Fruit fly (Drosophila melanogaster) whole organism, embryonic: ENCODE measurements around the gene CG31633.
A peak's percentile ranks its signal among the peaks of the same experiment; 100 is the strongest.

ENCODE experiments used
- B-H1 ChIP-seq: fragments of 200-800 bp; sonication (Bioruptor generic); IDR thresholded peaks from 3 replicates; pipeline ENCODE4 v1.3.6; 2022; ENCODE audit warnings: missing biosample characterization, missing genetic modification characterization
- CG10274 ChIP-seq: fragments of 200-800 bp; sonication (Bioruptor generic); optimal IDR thresholded peaks from 3 replicates; lab custom pipeline; 2017; ENCODE audit warnings: missing biosample characterization, mild to moderate bottlenecking, missing genetic modification characterization
- CG10959 ChIP-seq: fragments of 200-800 bp; sonication (Bioruptor generic); IDR thresholded peaks from 2 replicates; pipeline ENCODE4 v1.3.6; 2022; ENCODE audit warnings: missing biosample characterization, missing genetic modification characterization
- CG10979 ChIP-seq: fragments of 200-800 bp; sonication (Bioruptor generic); optimal IDR thresholded peaks from 2 replicates; lab custom pipeline; 2018; ENCODE audit warnings: missing biosample characterization, mild to moderate bottlenecking, missing genetic modification characterization, moderate library complexity
- CG11093 ChIP-seq: fragments of 200-800 bp; sonication (Bioruptor generic); IDR thresholded peaks from 3 replicates; pipeline ENCODE4 v1.3.6; 2022; ENCODE audit warnings: missing biosample characterization, missing genetic modification characterization
- CG13775 ChIP-seq: fragments of 200-800 bp; sonication (Bioruptor generic); optimal IDR thresholded peaks from 3 replicates; lab custom pipeline; 2017; ENCODE audit warnings: missing biosample characterization, mild to moderate bottlenecking, missing genetic modification characterization
- CG16815 ChIP-seq: fragments of 200-800 bp; sonication (Bioruptor generic); optimal IDR thresholded peaks from 3 replicates; lab custom pipeline; 2017; ENCODE audit warnings: missing biosample characterization, mild to moderate bottlenecking, missing genetic modification characterization
- CG17361 ChIP-seq: fragments of 200-800 bp; sonication (Bioruptor generic); IDR thresholded peaks from 3 replicates; pipeline ENCODE4 v1.3.6; 2022; ENCODE audit warnings: missing biosample characterization, missing genetic modification characterization
- CG18476 ChIP-seq: fragments of 200-800 bp; sonication (Bioruptor generic); optimal IDR thresholded peaks from 2 replicates; lab custom pipeline; 2016; ENCODE audit warnings: missing biosample characterization, mild to moderate bottlenecking, missing genetic modification characterization
- CG34224 ChIP-seq: fragments of 200-800 bp; sonication (Bioruptor generic); IDR thresholded peaks from 3 replicates; pipeline ENCODE4 v1.3.6; 2022; ENCODE audit warnings: missing biosample characterization, missing genetic modification characterization; ENCODE audit not compliant: partially characterized antibody
- CG43689 ChIP-seq: fragments of 200-800 bp; sonication (Bioruptor generic); IDR thresholded peaks from 2 replicates; pipeline ENCODE4 v1.3.6; 2022; ENCODE audit warnings: missing biosample characterization, missing genetic modification characterization
- CG5953 ChIP-seq: fragments of 200-800 bp; sonication (Bioruptor generic); IDR thresholded peaks from 2 replicates; pipeline ENCODE4 v1.3.6; 2022; ENCODE audit warnings: missing biosample characterization, missing genetic modification characterization
- CG6254 ChIP-seq: fragments of 200-800 bp; sonication (Bioruptor generic); optimal IDR thresholded peaks from 3 replicates; lab custom pipeline; 2017; ENCODE audit warnings: mild to moderate bottlenecking, missing biosample characterization, missing genetic modification reagents, missing genetic modification characterization
- CG6854 ChIP-seq: fragments of 200-800 bp; sonication (Bioruptor generic); optimal IDR thresholded peaks from 3 replicates; lab custom pipeline; 2017; ENCODE audit warnings: missing biosample characterization, mild to moderate bottlenecking, missing genetic modification characterization
- CG7271 ChIP-seq: fragments of 200-800 bp; sonication (Bioruptor generic); optimal IDR thresholded peaks from 2 replicates; lab custom pipeline; 2018; ENCODE audit warnings: missing biosample characterization, mild to moderate bottlenecking, missing genetic modification characterization, moderate library complexity
- CG7928 ChIP-seq: fragments of 200-800 bp; sonication (Bioruptor generic); optimal IDR thresholded peaks from 2 replicates; lab custom pipeline; 2017; ENCODE audit warnings: missing biosample characterization, mild to moderate bottlenecking, missing genetic modification characterization
- CG9609 ChIP-seq: fragments of 200-800 bp; sonication (Bioruptor generic); optimal IDR thresholded peaks from 3 replicates; lab custom pipeline; 2016; ENCODE audit warnings: missing biosample characterization, missing genetic modification characterization
- CG9817 ChIP-seq: fragments of 200-800 bp; sonication (Bioruptor generic); optimal IDR thresholded peaks from 2 replicates; lab custom pipeline; 2018; ENCODE audit warnings: missing biosample characterization, mild to moderate bottlenecking, missing genetic modification characterization, moderate library complexity
- Dek ChIP-seq: fragments of 200-800 bp; sonication (Bioruptor generic); optimal IDR thresholded peaks from 3 replicates; lab custom pipeline; 2019; ENCODE audit warnings: missing biosample characterization, mild to moderate bottlenecking, missing genetic modification characterization, moderate library complexity
- E2f2 ChIP-seq: fragments of 200-800 bp; sonication (Bioruptor generic); IDR thresholded peaks from 2 replicates; pipeline ENCODE4 v1.3.6; 2022; ENCODE audit warnings: missing biosample characterization, missing genetic modification characterization
- Eip74EF ChIP-seq, 2 experiments: fragments of 200-800 bp in 1 of 2; fragments of >200 bp in 1 of 2; sonication (Bioruptor generic) in 1 of 2; optimal IDR thresholded peaks; 2 replicates each; lab custom pipeline; 2017 to 2019; ENCODE audit warnings: missing biosample characterization in 2 of 2, missing genetic modification characterization in 2 of 2, mild to moderate bottlenecking in 1 of 2, moderate library complexity in 1 of 2
- Ets97D ChIP-seq: fragments of 200-800 bp; sonication (Bioruptor generic); optimal IDR thresholded peaks from 3 replicates; lab custom pipeline; 2016; ENCODE audit warnings: missing biosample characterization, missing genetic modification characterization
- H15 ChIP-seq: fragments of 200-800 bp; sonication (Bioruptor generic); IDR thresholded peaks from 3 replicates; pipeline ENCODE4 v1.3.6; 2022; ENCODE audit warnings: missing biosample characterization, missing genetic modification characterization
- H2.0 ChIP-seq: fragments of 200-800 bp; sonication (Bioruptor generic); IDR thresholded peaks from 2 replicates; pipeline ENCODE4 v1.3.6; 2022; ENCODE audit warnings: missing biosample characterization, missing genetic modification characterization
- Hey ChIP-seq: fragments of 200-800 bp; sonication (Bioruptor generic); optimal IDR thresholded peaks from 3 replicates; lab custom pipeline; 2018; ENCODE audit warnings: missing biosample characterization, mild to moderate bottlenecking, missing genetic modification characterization
- Hmr ChIP-seq: fragments of 200-800 bp; sonication (Bioruptor generic); optimal IDR thresholded peaks from 3 replicates; lab custom pipeline; 2017; ENCODE audit warnings: mild to moderate bottlenecking, missing biosample characterization, missing genetic modification reagents, missing genetic modification characterization
- Jarid2 ChIP-seq: fragments of 200-800 bp; sonication (Bioruptor generic); optimal IDR thresholded peaks from 3 replicates; lab custom pipeline; 2017; ENCODE audit warnings: mild to moderate bottlenecking, missing biosample characterization, missing genetic modification reagents, missing genetic modification characterization
- Mes4 ChIP-seq: fragments of 200-800 bp; sonication (Bioruptor generic); optimal IDR thresholded peaks from 2 replicates; lab custom pipeline; 2016; ENCODE audit warnings: missing biosample characterization, missing genetic modification characterization
- Opbp ChIP-seq: fragments of 200-800 bp; sonication (Bioruptor generic); IDR thresholded peaks from 3 replicates; pipeline ENCODE4 v1.3.6; 2022; ENCODE audit warnings: missing biosample characterization, missing genetic modification characterization; ENCODE audit not compliant: partially characterized antibody
- Sox100B ChIP-seq: fragments of 200-800 bp; sonication (Bioruptor generic); optimal IDR thresholded peaks from 3 replicates; lab custom pipeline; 2018; ENCODE audit warnings: missing biosample characterization, mild to moderate bottlenecking, missing genetic modification characterization
- Taf1 ChIP-seq: fragments of 200-800 bp; sonication (Bioruptor generic); IDR thresholded peaks from 2 replicates; pipeline ENCODE4 v1.3.6; 2022; ENCODE audit warnings: missing biosample characterization, missing genetic modification characterization
- ac ChIP-seq: fragments of 200-800 bp; sonication (Bioruptor generic); optimal IDR thresholded peaks from 3 replicates; lab custom pipeline; 2017; ENCODE audit warnings: missing biosample characterization, mild to moderate bottlenecking, missing genetic modification characterization
- ash1 ChIP-seq: fragments of 200-800 bp; sonication (Bioruptor generic); optimal IDR thresholded peaks from 2 replicates; lab custom pipeline; 2018; ENCODE audit warnings: missing biosample characterization, mild to moderate bottlenecking, missing genetic modification characterization
- ems ChIP-seq: fragments of 200-800 bp; sonication (Bioruptor generic); optimal IDR thresholded peaks from 3 replicates; lab custom pipeline; 2016; ENCODE audit warnings: missing biosample characterization, missing genetic modification characterization
- gem ChIP-seq: fragments of 200-800 bp; sonication (Bioruptor generic); optimal IDR thresholded peaks from 2 replicates; lab custom pipeline; 2019; ENCODE audit warnings: missing biosample characterization, mild to moderate bottlenecking, missing genetic modification characterization, moderate library complexity
- hb ChIP-seq: fragments of 200-800 bp; sonication (Bioruptor generic); IDR thresholded peaks from 3 replicates; pipeline ENCODE4 v1.3.6; 2022; ENCODE audit warnings: missing biosample characterization, missing genetic modification characterization; ENCODE audit not compliant: partially characterized antibody
- jigr1 ChIP-seq: fragments of 200-800 bp; sonication (Bioruptor generic); IDR thresholded peaks from 3 replicates; pipeline ENCODE4 v1.3.6; 2022; ENCODE audit warnings: missing biosample characterization, missing genetic modification characterization
- lbe ChIP-seq: fragments of 200-800 bp; sonication (Bioruptor generic); optimal IDR thresholded peaks from 2 replicates; lab custom pipeline; 2016; ENCODE audit warnings: missing biosample characterization, mild to moderate bottlenecking, missing genetic modification characterization
- mirr ChIP-seq: fragments of 200-800 bp; sonication (Bioruptor generic); optimal IDR thresholded peaks from 3 replicates; lab custom pipeline; 2018; ENCODE audit warnings: missing biosample characterization, mild to moderate bottlenecking, missing genetic modification characterization
- pan ChIP-seq, 4 experiments: fragments of >200 bp in 3 of 4; fragments of 200-800 bp in 1 of 4; sonication (Bioruptor generic) in 1 of 4; optimal IDR thresholded peaks in 3 of 4; IDR thresholded peaks in 1 of 4; 2 replicates each; pipeline versions ENCODE4 v1.3.6 to Lab custom; 2017 to 2022; ENCODE audit warnings: missing biosample characterization in 2 of 4, missing genetic modification characterization in 2 of 4, mixed read lengths in 1 of 4
- pb ChIP-seq: fragments of 200-800 bp; sonication (Bioruptor generic); optimal IDR thresholded peaks from 3 replicates; lab custom pipeline; 2016; ENCODE audit warnings: missing biosample characterization, missing genetic modification characterization
- sd ChIP-seq: fragments of 200-800 bp; sonication (Bioruptor generic); optimal IDR thresholded peaks from 3 replicates; lab custom pipeline; 2018; ENCODE audit warnings: missing biosample characterization, mild to moderate bottlenecking, missing genetic modification characterization, moderate library complexity
- sens ChIP-seq: fragments of 200-800 bp; sonication (Bioruptor generic); peaks from one replicate; lab custom pipeline; 2016; ENCODE audit warnings: missing biosample characterization, missing genetic modification characterization
- stwl ChIP-seq: fragments of 200-800 bp; sonication (Bioruptor generic); optimal IDR thresholded peaks from 3 replicates; lab custom pipeline; 2018; ENCODE audit warnings: missing biosample characterization, mild to moderate bottlenecking, missing genetic modification characterization, moderate library complexity
- tll ChIP-seq, 2 experiments: fragments of 200-800 bp in 1 of 2; fragments of >200 bp in 1 of 2; sonication (Bioruptor generic) in 1 of 2; optimal IDR thresholded peaks; 2 replicates each; lab custom pipeline; 2017 to 2019; ENCODE audit warnings: missing biosample characterization in 2 of 2, missing genetic modification characterization in 2 of 2, mild to moderate bottlenecking in 1 of 2, moderate library complexity in 1 of 2
- tx ChIP-seq: fragments of 200-800 bp; sonication (Bioruptor generic); optimal IDR thresholded peaks from 2 replicates; lab custom pipeline; 2016; ENCODE audit warnings: missing biosample characterization, missing genetic modification characterization
- vfl ChIP-seq: fragments of 200-800 bp; sonication (Bioruptor generic); optimal IDR thresholded peaks from 2 replicates; lab custom pipeline; 2016; ENCODE audit warnings: missing biosample characterization, missing genetic modification characterization
- wek ChIP-seq: fragments of 200-800 bp; sonication (Bioruptor generic); optimal IDR thresholded peaks from 3 replicates; lab custom pipeline; 2018; ENCODE audit warnings: missing biosample characterization, mild to moderate bottlenecking, missing genetic modification characterization, moderate library complexity

CG31633 gene

DNA sequence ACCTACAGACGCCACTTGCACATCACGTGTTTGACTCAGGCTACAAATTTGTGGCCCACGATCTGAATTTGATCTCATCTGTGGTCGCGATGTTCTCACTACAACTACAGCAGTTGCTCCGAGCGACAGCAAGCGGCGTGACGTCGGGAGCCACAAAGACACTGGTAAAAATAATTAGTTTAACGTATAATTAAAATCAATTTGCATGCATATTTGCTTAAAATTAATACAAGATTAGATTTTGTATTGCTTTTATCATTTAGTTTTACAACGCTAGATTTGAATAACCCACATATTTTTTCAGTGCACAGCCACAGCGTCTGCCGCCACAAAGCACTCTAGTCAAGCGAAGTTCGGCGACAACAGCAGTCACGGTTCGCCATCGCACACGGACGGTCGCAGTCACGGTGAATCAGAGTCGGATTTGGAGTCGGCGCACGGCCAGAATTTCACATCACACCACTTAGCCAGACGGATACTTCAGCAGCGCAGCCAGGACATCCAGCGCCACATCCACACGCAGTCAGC, 43.6 kb downstream of the CG31633 start (continued):
- no peak for TF ChIP-seq pan (optimal IDR thresholded peaks at IDR 0.05; lab: Kevin White, UChicago)
- peak in 1 of 2 experiments; percentile 100 for TF ChIP-seq pan (GFP tag; optimal IDR thresholded peaks at IDR 0.05 in 1 of 2, IDR thresholded peaks at IDR 0.05 in 1 of 2)
- peak; percentile 100 for TF ChIP-seq CG9609 (GFP tag; lab: Kevin White, UChicago)
- TF ChIP-seq CG6254 (GFP tag; lab: Kevin White, UChicago), result peak; percentile 99
- peak; percentile 100 for TF ChIP-seq lbe (GFP tag; lab: Kevin White, UChicago)
- peak; percentile 100 for TF ChIP-seq Mes4 (GFP tag; lab: Kevin White, UChicago)
- TF ChIP-seq B-H1, result peak; percentile 100
- no peak for TF ChIP-seq hb (GFP tag; lab: Robert Waterston, UW)
- TF ChIP-seq H2.0 (GFP tag; lab: Robert Waterston, UW), result peak; percentile 100
- TF ChIP-seq CG10274 (GFP tag; lab: Kevin White, UChicago), result peak; percentile 98
- TF ChIP-seq CG7271 (tag; lab: Kevin White, UChicago), result peak; percentile 99
- TF ChIP-seq Dek, result peak; percentile 100
- peak; percentile 100 for TF ChIP-seq ash1 (GFP tag; lab: Kevin White, UChicago)
- TF ChIP-seq CG16815, result peak; percentile 100
- TF ChIP-seq wek (GFP tag; lab: Kevin White, UChicago), result peak; percentile 99
- peak; percentile 99 for TF ChIP-seq sd (tag; lab: Kevin White, UChicago)
- TF ChIP-seq gem (tag; lab: Kevin White, UChicago), result peak; percentile 100
- TF ChIP-seq pb (GFP tag; lab: Kevin White, UChicago), result peak; percentile 100
- TF ChIP-seq CG17361, result peak; percentile 100
- TF ChIP-seq ac (GFP tag; lab: Kevin White, UChicago), result peak; percentile 100
- peak; percentile 100 for TF ChIP-seq CG6854 (GFP tag; lab: Kevin White, UChicago)
- TF ChIP-seq E2f2 (GFP tag; lab: Robert Waterston, UW), result peak; percentile 99
- peak; percentile 100 for TF ChIP-seq Hey (tag; lab: Kevin White, UChicago)
- TF ChIP-seq Taf1, result peak; percentile 100
- TF ChIP-seq Ets97D (GFP tag; lab: Kevin White, UChicago), result peak; percentile 98
- peak; percentile 100 for TF ChIP-seq CG13775 (GFP tag; lab: Kevin White, UChicago)
- peak; percentile 33; the same call in 2 of the 3 replicates for TF ChIP-seq CG34224 (GFP tag; lab: Robert Waterston, UW)
- peak; percentile 100 for TF ChIP-seq sens (GFP tag; lab: Kevin White, UChicago)
- peak; percentile 100 for TF ChIP-seq Sox100B (GFP tag; lab: Kevin White, UChicago)
- TF ChIP-seq jigr1, result peak; percentile 100
- peak; percentile 100 for TF ChIP-seq CG43689
- peak; percentile 100 for TF ChIP-seq Hmr (GFP tag; lab: Kevin White, UChicago)
- peak; percentile 100 for TF ChIP-seq CG9817 (tag; lab: Kevin White, UChicago)
- peak; percentile 100 for TF ChIP-seq CG10979 (tag; lab: Kevin White, UChicago)
- TF ChIP-seq tx (GFP tag; lab: Kevin White, UChicago), result peak; percentile 100
- peak; percentile 96 for TF ChIP-seq stwl (tag; lab: Kevin White, UChicago)
- peak; percentile 100 for TF ChIP-seq CG10959 (GFP tag; lab: Robert Waterston, UW)
- peak in 1 of 2 experiments; percentile 100 for TF ChIP-seq Eip74EF (GFP tag; optimal IDR thresholded peaks at IDR 0.05; lab: Kevin White, UChicago)
- TF ChIP-seq mirr (GFP tag; lab: Kevin White, UChicago), result peak; percentile 100
- peak; percentile 100 for TF ChIP-seq CG5953 (GFP tag; lab: Robert Waterston, UW)
- TF ChIP-seq ems (GFP tag; lab: Kevin White, UChicago), result peak; percentile 100
- TF ChIP-seq vfl (GFP tag; lab: Kevin White, UChicago), result peak; percentile 100
- peak in 1 of 2 experiments; percentile 93 for TF ChIP-seq tll (GFP tag; optimal IDR thresholded peaks at IDR 0.05; lab: Kevin White, UChicago)
- TF ChIP-seq CG7928 (GFP tag; lab: Kevin White, UChicago), result peak; percentile 95
- TF ChIP-seq Opbp (GFP tag; lab: Robert Waterston, UW), result peak; percentile 51; the same call in 1 of the 3 replicates
- peak; percentile 100 for TF ChIP-seq CG11093 (GFP tag; lab: Robert Waterston, UW)
- peak; percentile 100 for TF ChIP-seq Jarid2 (GFP tag; lab: Kevin White, UChicago)
- TF ChIP-seq H15 (GFP tag; lab: Robert Waterston, UW), result peak; percentile 100
- TF ChIP-seq CG18476 (GFP tag; lab: Kevin White, UChicago), result peak; percentile 100
